Fruit fly (Drosophila melanogaster) whole organism: ENCODE results near the gene Lsp2.

ENCODE experiments used
- CG8478 ChIP-seq: fragments of >200 bp; optimal IDR thresholded peaks from 2 replicates; lab custom pipeline; 2018; ENCODE audit warnings: inconsistent platforms
- Dll ChIP-seq: fragments of >200 bp; optimal IDR thresholded peaks from 2 replicates; lab custom pipeline; 2017
- EcR ChIP-seq, 2 experiments: fragments of >200 bp; optimal IDR thresholded peaks; 2 replicates each; lab custom pipeline; 2017; ENCODE audit warnings: missing biosample characterization in 2 of 2, missing genetic modification characterization in 2 of 2, missing genetic modification reagents in 2 of 2
- pan ChIP-seq: fragments of >200 bp; optimal IDR thresholded peaks from 2 replicates; lab custom pipeline; 2017
- psq ChIP-seq: fragments of >200 bp; optimal IDR thresholded peaks from 2 replicates; lab custom pipeline; 2017
- usp ChIP-seq: fragments of >200 bp; optimal IDR thresholded peaks from 2 replicates; lab custom pipeline; 2017; ENCODE audit warnings: missing biosample characterization, missing genetic modification characterization, mixed read lengths

Gene Lsp2

DNA sequence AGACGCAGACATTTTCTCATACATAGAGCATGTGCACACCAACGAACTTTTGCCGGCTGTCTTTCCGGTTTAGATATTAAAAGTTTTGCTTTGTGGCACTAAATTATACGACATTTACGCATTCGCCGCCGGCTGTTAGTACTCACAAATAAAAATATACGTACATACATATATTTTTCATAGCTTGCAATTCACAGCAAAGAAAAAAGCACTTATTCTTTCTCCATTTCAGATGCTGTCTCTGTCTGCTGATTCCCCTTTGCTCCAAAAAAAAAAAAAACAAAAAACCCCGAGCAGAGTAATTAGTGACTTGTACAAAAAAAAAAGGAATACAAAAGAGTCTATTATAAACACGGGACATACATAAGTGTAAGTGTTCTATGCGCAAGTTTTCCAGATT is 48.1 kb downstream of the Lsp2 start, which contains the start of gene CAH2:
CAH2 (plus strand) TSS at position 301 of the 400 bp plus-strand sequence.
- TF ChIP-seq pan (no peak), usp (no peak), psq (lab: Kevin White, UChicago) (no peak), CG8478 (lab: Kevin White, UChicago) (no peak), Dll (lab: Kevin White, UChicago) (no peak), EcR (GFP tag; optimal IDR thresholded peaks at IDR 0.05; lab: Kevin White, UChicago) (no peak)

DNA sequence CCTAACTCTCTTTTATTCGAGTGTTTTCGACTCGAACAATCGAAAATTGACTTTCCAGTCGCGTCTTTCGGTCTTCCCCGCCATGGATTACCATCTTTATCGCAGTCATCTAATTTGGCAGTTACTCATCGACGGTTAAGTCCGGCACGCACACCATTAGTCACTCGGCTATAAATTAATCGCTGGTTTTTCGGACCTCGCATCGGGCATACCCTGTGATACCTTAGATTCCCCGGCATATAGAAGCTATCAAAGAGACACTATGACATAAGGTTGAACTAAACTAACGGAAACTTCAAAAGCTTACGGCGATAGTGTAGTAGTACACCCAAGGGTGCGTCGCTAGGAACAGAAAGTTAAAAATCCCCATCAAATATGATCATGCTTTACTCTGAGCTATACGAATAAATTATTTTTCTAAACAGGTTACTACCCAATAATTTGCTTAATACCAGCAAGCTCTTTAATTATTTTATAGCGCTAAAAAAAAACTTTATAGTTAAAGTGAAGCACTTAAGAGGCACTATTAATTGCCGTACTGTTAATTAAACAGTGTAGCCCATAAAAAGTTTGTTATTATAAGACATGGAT is 49.7 kb downstream of the Lsp2 start:
- no peak for TF ChIP-seq Dll (lab: Kevin White, UChicago)
- no peak for TF ChIP-seq EcR (GFP tag; optimal IDR thresholded peaks at IDR 0.05; lab: Kevin White, UChicago)
- TF ChIP-seq usp = no peak
- TF ChIP-seq pan = no peak
- TF ChIP-seq psq (lab: Kevin White, UChicago) = no peak
- TF ChIP-seq CG8478 (lab: Kevin White, UChicago) = no peak
